Worm (Caenorhabditis elegans) whole organism, L3 larva: ENCODE data around the gene daf-5.

ENCODE experiments used
- R02D3.7 ChIP-seq: fragments of 150-350 bp; optimal IDR thresholded peaks from 2 replicates; lab custom pipeline; 2014; ENCODE audit warnings: missing biosample characterization, missing genetic modification characterization
- aly-2 ChIP-seq: fragments of 150-350 bp; optimal IDR thresholded peaks from 2 replicates; lab custom pipeline; 2014; ENCODE audit warnings: missing biosample characterization, missing genetic modification characterization
- ama-1 ChIP-seq: fragments of 150-350 bp; optimal IDR thresholded peaks from 2 replicates; lab custom pipeline; 2018
- ceh-16 ChIP-seq: sonication (generic microtip); optimal IDR thresholded peaks from 2 replicates; lab custom pipeline; 2017; ENCODE audit warnings: missing biosample characterization, missing genetic modification characterization
- ceh-28 ChIP-seq: fragments of 150-350 bp; optimal IDR thresholded peaks from 2 replicates; lab custom pipeline; 2014; ENCODE audit warnings: missing biosample characterization, missing genetic modification reagents, missing genetic modification characterization
- ceh-82 ChIP-seq: fragments of 150-350 bp; optimal IDR thresholded peaks from 2 replicates; lab custom pipeline; 2014; ENCODE audit warnings: missing biosample characterization, missing genetic modification characterization
- daf-12 ChIP-seq: fragments of 150-350 bp; optimal IDR thresholded peaks from 2 replicates; lab custom pipeline; 2014; ENCODE audit warnings: missing biosample characterization, missing genetic modification reagents, missing genetic modification characterization
- egl-27 ChIP-seq: sonication (generic microtip); optimal IDR thresholded peaks from 4 replicates; lab custom pipeline; 2017; ENCODE audit warnings: missing biosample characterization, missing genetic modification reagents, missing genetic modification characterization
- egl-5 ChIP-seq: fragments of 150-350 bp; optimal IDR thresholded peaks from 2 replicates; lab custom pipeline; 2017; ENCODE audit warnings: missing biosample characterization, missing genetic modification reagents, missing genetic modification characterization, inconsistent platforms
- elt-2 ChIP-seq: sonication (generic microtip); optimal IDR thresholded peaks from 2 replicates; lab custom pipeline; 2016; ENCODE audit warnings: missing genetic modification reagents, mild to moderate bottlenecking, missing genetic modification characterization, missing compliant biosample characterization
- elt-3 ChIP-seq, 3 experiments: fragments of 150-350 bp in 1 of 3; sonication (generic microtip) in 2 of 3; optimal IDR thresholded peaks; 2 replicates in 2 of 3; 4 replicates in 1 of 3; lab custom pipeline; 2014 to 2017; ENCODE audit warnings: missing biosample characterization in 3 of 3, missing genetic modification characterization in 3 of 3
- eor-1 ChIP-seq, 2 experiments: fragments of 150-350 bp; optimal IDR thresholded peaks; 2 replicates each; lab custom pipeline; 2014 to 2018; ENCODE audit warnings: missing biosample characterization in 2 of 2, missing genetic modification characterization in 2 of 2
- fkh-10 ChIP-seq: sonication (generic microtip); optimal IDR thresholded peaks from 2 replicates; lab custom pipeline; 2017; ENCODE audit warnings: missing biosample characterization, missing genetic modification reagents, missing genetic modification characterization
- fkh-2 ChIP-seq: fragments of 150-350 bp; optimal IDR thresholded peaks from 2 replicates; lab custom pipeline; 2014; ENCODE audit warnings: missing biosample characterization, missing genetic modification reagents, missing genetic modification characterization
- fos-1 ChIP-seq: fragments of 150-350 bp; optimal IDR thresholded peaks from 2 replicates; lab custom pipeline; 2014; ENCODE audit warnings: missing biosample characterization, missing genetic modification characterization
- hmg-11 ChIP-seq: sonication (generic microtip); optimal IDR thresholded peaks from 2 replicates; lab custom pipeline; 2016; ENCODE audit warnings: missing genetic modification characterization, missing compliant biosample characterization
- jun-1 ChIP-seq: fragments of 150-350 bp; optimal IDR thresholded peaks from 2 replicates; lab custom pipeline; 2014; ENCODE audit warnings: missing biosample characterization, missing genetic modification reagents, missing genetic modification characterization
- lsy-12 ChIP-seq: sonication (generic microtip); optimal IDR thresholded peaks from 2 replicates; lab custom pipeline; 2016; ENCODE audit warnings: mild to moderate bottlenecking, missing genetic modification characterization, missing compliant biosample characterization
- mdl-1 ChIP-seq: fragments of 150-350 bp; optimal IDR thresholded peaks from 2 replicates; lab custom pipeline; 2014; ENCODE audit warnings: missing biosample characterization, missing genetic modification characterization
- nfya-1 ChIP-seq: sonication (generic microtip); optimal IDR thresholded peaks from 2 replicates; lab custom pipeline; 2017; ENCODE audit warnings: missing genetic modification characterization, mild to moderate bottlenecking, missing compliant biosample characterization, antibody characterized with exemption, moderate library complexity; ENCODE audit not compliant: insufficient read depth
- nhr-11 ChIP-seq: fragments of 150-350 bp; optimal IDR thresholded peaks from 2 replicates; lab custom pipeline; 2014; ENCODE audit warnings: missing biosample characterization, missing genetic modification characterization
- nhr-12 ChIP-seq: fragments of 150-350 bp; optimal IDR thresholded peaks from 2 replicates; lab custom pipeline; 2014; ENCODE audit warnings: missing biosample characterization, missing genetic modification characterization
- nhr-23 ChIP-seq: fragments of 150-350 bp; optimal IDR thresholded peaks from 2 replicates; lab custom pipeline; 2014; ENCODE audit warnings: missing biosample characterization, missing genetic modification reagents, missing genetic modification characterization
- nhr-25 ChIP-seq: sonication (generic microtip); optimal IDR thresholded peaks from 2 replicates; lab custom pipeline; 2017; ENCODE audit warnings: missing biosample characterization, missing genetic modification characterization
- nhr-43 ChIP-seq: sonication (generic microtip); optimal IDR thresholded peaks from 2 replicates; lab custom pipeline; 2016; ENCODE audit warnings: mild to moderate bottlenecking, missing genetic modification characterization, missing compliant biosample characterization; ENCODE audit not compliant: poor library complexity, severe bottlenecking
- nhr-76 ChIP-seq: fragments of 150-350 bp; sonication (generic microtip); optimal IDR thresholded peaks from 5 replicates; lab custom pipeline; 2014; ENCODE audit warnings: missing biosample characterization, missing genetic modification characterization
- pha-4 ChIP-seq: fragments of 150-350 bp; optimal IDR thresholded peaks from 2 replicates; lab custom pipeline; 2014; ENCODE audit warnings: missing biosample characterization, missing genetic modification reagents, missing genetic modification characterization
- pqm-1 ChIP-seq: fragments of 150-350 bp; optimal IDR thresholded peaks from 2 replicates; lab custom pipeline; 2017; ENCODE audit warnings: missing biosample characterization, missing genetic modification characterization, inconsistent platforms
- sea-2 ChIP-seq: fragments of 150-350 bp; sonication (generic microtip); optimal IDR thresholded peaks from 4 replicates; lab custom pipeline; 2014; ENCODE audit warnings: missing biosample characterization, missing genetic modification reagents, missing genetic modification characterization
- snpc-4 ChIP-seq: fragments of 150-350 bp; optimal IDR thresholded peaks from 2 replicates; lab custom pipeline; 2014; ENCODE audit warnings: missing biosample characterization, missing genetic modification characterization
- tbx-2 ChIP-seq: sonication (generic microtip); optimal IDR thresholded peaks from 2 replicates; lab custom pipeline; 2016; ENCODE audit warnings: mild to moderate bottlenecking, missing genetic modification characterization, missing compliant biosample characterization
- unc-39 ChIP-seq: sonication (generic microtip); optimal IDR thresholded peaks from 4 replicates; lab custom pipeline; 2017; ENCODE audit warnings: missing biosample characterization, missing genetic modification characterization

The daf-5 gene

DNA sequence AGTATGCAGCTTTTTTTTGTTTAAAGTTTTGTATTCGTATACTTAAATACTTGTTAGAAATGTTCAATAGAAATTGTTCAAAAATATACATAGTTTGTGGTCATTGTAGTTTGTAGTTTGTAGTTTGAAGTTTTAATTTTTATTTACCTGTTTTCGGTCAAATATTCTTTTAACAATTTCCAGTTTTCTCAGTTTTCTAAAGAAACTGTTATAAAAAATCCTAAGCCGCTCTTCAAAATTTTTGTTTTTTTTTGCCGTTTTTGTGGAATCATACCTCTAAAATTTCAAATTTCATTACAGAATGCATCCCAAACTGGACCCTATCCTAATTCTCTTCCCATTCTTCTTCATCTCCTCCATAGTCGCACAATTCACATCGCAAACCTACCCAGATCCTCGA is 45.9 kb downstream of the daf-5 start, which contains the start of gene F01D5.6:
F01D5.6 (plus strand) TSS at position 301 of the 400 bp plus-strand sequence.
- TF ChIP-seq nhr-23 (tag; lab: Kevin White, UChicago) = no peak
- TF ChIP-seq lsy-12 (tag; lab: Kevin White, UChicago) = no peak
- TF ChIP-seq elt-2 = no peak
- no peak for TF ChIP-seq nhr-11 (tag; lab: Kevin White, UChicago)
- no peak for TF ChIP-seq R02D3.7 (tag; lab: Kevin White, UChicago)
- TF ChIP-seq daf-12 (tag; lab: Kevin White, UChicago) = no peak
- TF ChIP-seq snpc-4 (tag; lab: Kevin White, UChicago) = no peak
- TF ChIP-seq nhr-25 = no peak
- no peak for TF ChIP-seq jun-1
- no peak for TF ChIP-seq tbx-2 (tag; lab: Kevin White, UChicago)
- no peak for TF ChIP-seq hmg-11 (tag; lab: Kevin White, UChicago)
- TF ChIP-seq eor-1 (tag; optimal IDR thresholded peaks at IDR 0.05; lab: Kevin White, UChicago) = no peak
- no peak for TF ChIP-seq nfya-1 (tag; lab: Kevin White, UChicago)
- no peak for TF ChIP-seq unc-39
- TF ChIP-seq nhr-12 (tag; lab: Kevin White, UChicago) = no peak
- TF ChIP-seq ceh-82 (tag; lab: Kevin White, UChicago) = no peak

- TF ChIP-seq egl-5 (tag; lab: Kevin White, UChicago) = no peak
- TF ChIP-seq nfya-1 (tag; lab: Kevin White, UChicago) = no peak
- TF ChIP-seq fkh-10 = no peak
- no peak for TF ChIP-seq elt-3 (tag; optimal IDR thresholded peaks at IDR 0.05; lab: Kevin White, UChicago)
- no peak for TF ChIP-seq ceh-82 (tag; lab: Kevin White, UChicago)
- no peak for TF ChIP-seq sea-2 (GFP tag; lab: Kevin White, UChicago)
- no peak for TF ChIP-seq pha-4 (tag; lab: Kevin White, UChicago)
- no peak for TF ChIP-seq hmg-11 (tag; lab: Kevin White, UChicago)
- TF ChIP-seq egl-27 (tag; lab: Kevin White, UChicago) = no peak
- no peak for TF ChIP-seq nhr-76 (tag; lab: Kevin White, UChicago)
- no peak for TF ChIP-seq fkh-2
- no peak for TF ChIP-seq fos-1
- TF ChIP-seq mdl-1 (tag; lab: Kevin White, UChicago) = no peak
- TF ChIP-seq ceh-28 (tag; lab: Kevin White, UChicago) = no peak
- TF ChIP-seq, all 47 proteins: peak for 0
Measured at ce11 chrII:14005183-14005582, 46.9 kb downstream of the daf-5 start.

DNA sequence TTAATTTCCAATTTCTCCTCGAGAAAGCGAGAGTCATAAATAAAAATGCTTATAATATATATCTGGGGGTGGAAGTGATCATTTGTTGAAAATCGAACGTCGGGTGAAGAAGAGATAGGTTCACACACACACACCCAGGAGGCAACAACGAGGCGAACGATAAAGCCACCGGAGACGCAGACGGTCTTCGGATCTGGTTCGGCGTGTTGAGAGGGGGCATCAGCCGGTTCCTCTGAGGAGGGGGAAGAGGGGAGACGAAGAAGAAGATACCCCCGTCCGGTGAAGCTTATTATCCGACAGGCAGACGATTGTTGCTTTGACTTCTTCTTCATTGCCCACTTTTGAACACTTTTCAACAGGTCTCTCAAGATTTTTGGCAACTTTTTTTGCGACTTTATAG is 47.3 kb downstream of the daf-5 start:
- TF ChIP-seq nhr-43 (peak; percentile 56), nhr-25 (no peak), ceh-16 (no peak)

DNA sequence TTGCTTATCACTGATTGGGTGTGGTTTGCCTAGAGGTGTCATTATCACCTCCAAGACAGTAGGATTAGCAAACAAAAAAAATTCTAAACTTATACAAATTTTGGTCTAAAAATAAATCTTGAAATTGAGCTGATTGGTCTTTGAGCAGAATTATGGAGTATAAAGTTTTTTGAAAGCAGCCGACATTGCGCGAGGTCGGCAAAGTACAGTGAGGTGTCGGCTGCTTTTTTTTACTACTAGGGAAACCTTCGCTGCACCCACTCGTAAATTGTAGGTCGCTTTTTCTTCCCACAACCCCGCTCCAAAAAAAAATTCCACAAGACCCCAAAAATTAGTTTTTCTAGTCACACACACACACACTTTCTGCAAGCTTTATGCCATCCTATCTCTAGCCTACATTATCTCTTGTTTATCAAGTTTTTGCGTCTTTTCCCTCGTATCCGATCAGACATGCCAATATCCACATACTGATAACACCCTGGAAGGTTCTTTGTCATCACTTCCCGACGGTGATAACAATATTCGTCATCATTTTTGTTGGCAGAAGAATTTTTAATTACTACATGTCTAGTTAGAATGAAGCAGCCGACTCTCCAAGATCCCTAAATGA is 48.2 kb downstream of the daf-5 start:
- TF ChIP-seq snpc-4 (tag; lab: Kevin White, UChicago) (peak; percentile 35), egl-5 (tag; lab: Kevin White, UChicago) (no peak), elt-2 (peak; percentile 26)

DNA sequence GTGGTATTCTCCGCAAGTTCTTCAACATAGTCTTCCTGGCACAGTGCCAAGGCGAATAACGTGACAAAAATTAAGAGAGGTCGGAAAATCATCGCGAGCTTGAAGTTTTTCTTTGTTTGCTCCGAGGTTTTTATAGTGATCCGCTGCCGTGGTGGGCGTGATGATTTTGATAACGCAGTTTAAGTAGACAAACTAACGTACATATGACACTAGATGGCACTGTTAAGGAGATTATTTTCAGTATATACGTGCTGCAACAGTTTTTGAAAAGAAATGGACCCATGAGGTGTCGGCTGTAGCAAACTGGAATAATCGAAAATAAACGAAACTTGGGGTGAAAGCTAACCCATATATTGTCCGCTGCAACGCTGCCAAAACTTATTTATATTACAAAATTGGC is 49.9 kb downstream of the daf-5 start, which contains the start of gene F01D5.5:
F01D5.5 (minus strand) TSS at position 101 of the 400 bp plus-strand sequence.
- TF ChIP-seq pqm-1 (tag; lab: Kevin White, UChicago) (no peak), aly-2 (tag; lab: Kevin White, UChicago) (no peak), elt-3 (tag; optimal IDR thresholded peaks at IDR 0.05; lab: Kevin White, UChicago) (no peak), tbx-2 (tag; lab: Kevin White, UChicago) (no peak), elt-2 (peak; percentile 34), ama-1 (lab: Kevin White, UChicago) (no peak), nhr-43 (no peak)
- TF ChIP-seq, all 47 proteins: peak for 1

DNA sequence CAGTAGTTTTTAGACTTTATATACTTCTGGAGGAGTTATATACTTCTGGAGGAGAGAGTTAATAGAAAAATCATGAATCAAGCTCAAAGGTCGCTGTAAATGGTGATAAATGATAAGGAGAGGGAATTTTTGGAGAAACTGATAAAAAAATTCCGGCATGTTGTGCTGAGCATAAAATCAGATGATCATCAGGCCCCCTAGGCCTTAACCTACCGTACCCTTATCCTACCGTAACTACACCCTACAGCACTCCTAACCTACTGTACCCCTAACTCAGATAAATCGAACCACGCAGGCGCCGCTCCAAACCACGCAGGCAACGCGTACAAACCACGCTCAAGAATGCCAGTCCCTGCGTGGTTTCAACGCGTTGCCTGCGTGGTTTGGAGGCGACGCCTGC is 52.1 kb downstream of the daf-5 start, which contains the start of gene F01D5.3:
F01D5.3 (minus strand) TSS at position 101 of the 400 bp plus-strand sequence.
- peak; percentile 42 for TF ChIP-seq elt-2
